Fruit fly (Drosophila melanogaster) whole organism: ENCODE data around the gene Uro.
A peak's percentile ranks its signal among the peaks of the same experiment; 100 is the strongest.

ENCODE experiments used
- CG8478 ChIP-seq: fragments of >200 bp; optimal IDR thresholded peaks from 2 replicates; lab custom pipeline; 2018; ENCODE audit warnings: inconsistent platforms
- Dll ChIP-seq: fragments of >200 bp; optimal IDR thresholded peaks from 2 replicates; lab custom pipeline; 2017
- EcR ChIP-seq, 2 experiments: fragments of >200 bp; optimal IDR thresholded peaks; 2 replicates each; lab custom pipeline; 2017; ENCODE audit warnings: missing biosample characterization in 2 of 2, missing genetic modification characterization in 2 of 2, missing genetic modification reagents in 2 of 2
- pan ChIP-seq: fragments of >200 bp; optimal IDR thresholded peaks from 2 replicates; lab custom pipeline; 2017
- psq ChIP-seq: fragments of >200 bp; optimal IDR thresholded peaks from 2 replicates; lab custom pipeline; 2017
- usp ChIP-seq: fragments of >200 bp; optimal IDR thresholded peaks from 2 replicates; lab custom pipeline; 2017; ENCODE audit warnings: missing biosample characterization, missing genetic modification characterization, mixed read lengths

dm6 chr2L:7809699-7810088 lies 29.8 kb downstream of the Uro start:
- TF ChIP-seq psq (lab: Kevin White, UChicago) (no peak), pan (lab: Kevin White, UChicago) (no peak), CG8478 (lab: Kevin White, UChicago) (peak; percentile 35), Dll (lab: Kevin White, UChicago) (no peak), EcR (GFP tag; optimal IDR thresholded peaks at IDR 0.05; lab: Kevin White, UChicago) (peak in 1 of 2 experiments; percentile 21), usp (GFP tag; lab: Kevin White, UChicago) (no peak)
